Fruit fly (Drosophila melanogaster) whole organism, embryonic: Measurements from ENCODE around the gene Alg9.

ENCODE experiments used
- Abd-B ChIP-seq: fragments of 200-800 bp; sonication (Bioruptor generic); optimal IDR thresholded peaks from 2 replicates; lab custom pipeline; 2018; ENCODE audit warnings: missing biosample characterization, mild to moderate bottlenecking, missing genetic modification characterization, moderate library complexity
- Atf3 ChIP-seq: fragments of 200-800 bp; sonication (Bioruptor generic); optimal IDR thresholded peaks from 3 replicates; lab custom pipeline; 2016; ENCODE audit warnings: missing biosample characterization, missing genetic modification characterization
- Bgb ChIP-seq: fragments of 200-800 bp; sonication (Bioruptor generic); IDR thresholded peaks from 2 replicates; pipeline ENCODE4 v1.3.6; 2022; ENCODE audit warnings: missing biosample characterization, missing genetic modification characterization; ENCODE audit not compliant: partially characterized antibody
- CG10209 ChIP-seq: fragments of 200-800 bp; sonication (Bioruptor generic); optimal IDR thresholded peaks from 3 replicates; lab custom pipeline; 2017; ENCODE audit warnings: missing biosample characterization, mild to moderate bottlenecking, missing genetic modification characterization, missing genetic modification reagents
- CG10267 ChIP-seq: fragments of 200-800 bp; sonication (Bioruptor generic); optimal IDR thresholded peaks from 2 replicates; lab custom pipeline; 2018; ENCODE audit warnings: missing biosample characterization, mild to moderate bottlenecking, missing genetic modification characterization, moderate library complexity
- CG11398 ChIP-seq: fragments of 200-800 bp; sonication (Bioruptor generic); optimal IDR thresholded peaks from 2 replicates; lab custom pipeline; 2016; ENCODE audit warnings: missing biosample characterization, missing genetic modification characterization
- CG12659 ChIP-seq: fragments of 200-800 bp; sonication (Bioruptor generic); optimal IDR thresholded peaks from 3 replicates; lab custom pipeline; 2017; ENCODE audit warnings: mild to moderate bottlenecking, missing biosample characterization, missing genetic modification reagents, missing genetic modification characterization
- CG13894 ChIP-seq: fragments of 200-800 bp; sonication (Bioruptor generic); optimal IDR thresholded peaks from 3 replicates; lab custom pipeline; 2018; ENCODE audit warnings: missing biosample characterization, mild to moderate bottlenecking, missing genetic modification characterization, moderate library complexity
- CG14441 ChIP-seq: fragments of 200-800 bp; sonication (Bioruptor generic); IDR thresholded peaks from 2 replicates; pipeline ENCODE4 v1.3.6; 2022; ENCODE audit warnings: missing biosample characterization, missing genetic modification characterization
- CG15011 ChIP-seq: fragments of 200-800 bp; sonication (Bioruptor generic); optimal IDR thresholded peaks from 3 replicates; lab custom pipeline; 2018; ENCODE audit warnings: missing biosample characterization, mild to moderate bottlenecking, missing genetic modification characterization
- CG15514 ChIP-seq: fragments of 200-800 bp; sonication (Bioruptor generic); optimal IDR thresholded peaks from 3 replicates; lab custom pipeline; 2017; ENCODE audit warnings: missing biosample characterization, missing genetic modification characterization, mild to moderate bottlenecking, moderate library complexity, missing genetic modification reagents
- CG16863 ChIP-seq: fragments of 200-800 bp; sonication (Bioruptor generic); optimal IDR thresholded peaks from 3 replicates; lab custom pipeline; 2016; ENCODE audit warnings: missing biosample characterization, missing genetic modification characterization
- CG30020 ChIP-seq: fragments of 200-800 bp; optimal IDR thresholded peaks from 2 replicates; lab custom pipeline; 2019; ENCODE audit warnings: missing biosample characterization, mild to moderate bottlenecking, missing genetic modification characterization, moderate library complexity
- CG33213 ChIP-seq: fragments of 200-800 bp; sonication (Bioruptor generic); optimal IDR thresholded peaks from 3 replicates; lab custom pipeline; 2016; ENCODE audit warnings: missing biosample characterization, missing genetic modification characterization
- CG34224 ChIP-seq: fragments of 200-800 bp; sonication (Bioruptor generic); IDR thresholded peaks from 3 replicates; pipeline ENCODE4 v1.3.6; 2022; ENCODE audit warnings: missing biosample characterization, missing genetic modification characterization; ENCODE audit not compliant: partially characterized antibody
- CG3995 ChIP-seq: fragments of 200-800 bp; sonication (Bioruptor generic); optimal IDR thresholded peaks from 3 replicates; lab custom pipeline; 2016; ENCODE audit warnings: missing biosample characterization, missing genetic modification characterization
- CG4328 ChIP-seq: fragments of 200-800 bp; sonication (Bioruptor generic); optimal IDR thresholded peaks from 3 replicates; lab custom pipeline; 2017; ENCODE audit warnings: missing biosample characterization, missing genetic modification reagents, missing genetic modification characterization
- CG6813 ChIP-seq: fragments of 200-800 bp; sonication (Bioruptor generic); optimal IDR thresholded peaks from 2 replicates; lab custom pipeline; 2017; ENCODE audit warnings: missing biosample characterization, missing genetic modification characterization, mild to moderate bottlenecking, moderate library complexity, missing genetic modification reagents
- CG7357 ChIP-seq: fragments of 200-800 bp; sonication (Bioruptor generic); IDR thresholded peaks from 3 replicates; pipeline ENCODE4 v1.3.6; 2022; ENCODE audit warnings: missing biosample characterization, missing genetic modification characterization
- CkIIα-i1 ChIP-seq: fragments of 200-800 bp; sonication (Bioruptor generic); IDR thresholded peaks from 2 replicates; pipeline ENCODE4 v1.3.6; 2022; ENCODE audit warnings: missing biosample characterization, missing genetic modification characterization
- CrebB ChIP-seq: fragments of 200-800 bp; sonication (Bioruptor generic); optimal IDR thresholded peaks from 3 replicates; lab custom pipeline; 2018; ENCODE audit warnings: missing biosample characterization, mild to moderate bottlenecking, missing genetic modification characterization
- D ChIP-seq, 2 experiments: fragments of 200-800 bp in 1 of 2; fragments of >200 bp in 1 of 2; sonication (Bioruptor generic) in 1 of 2; optimal IDR thresholded peaks; 2 replicates in 1 of 2; 3 replicates in 1 of 2; lab custom pipeline; 2017; ENCODE audit warnings: mild to moderate bottlenecking in 1 of 2, missing biosample characterization in 1 of 2, missing genetic modification characterization in 1 of 2, missing genetic modification reagents in 1 of 2
- Dad ChIP-seq: fragments of 200-800 bp; sonication (Bioruptor generic); optimal IDR thresholded peaks from 3 replicates; lab custom pipeline; 2016; ENCODE audit warnings: missing biosample characterization, missing genetic modification characterization
- Dip3 ChIP-seq: fragments of 200-800 bp; sonication (Bioruptor generic); optimal IDR thresholded peaks from 3 replicates; lab custom pipeline; 2016; ENCODE audit warnings: missing biosample characterization, missing genetic modification characterization
- Elba2 ChIP-seq: fragments of 200-800 bp; sonication (Bioruptor generic); optimal IDR thresholded peaks from 3 replicates; lab custom pipeline; 2016; ENCODE audit warnings: missing biosample characterization, missing genetic modification characterization
- Lhr ChIP-seq: fragments of 200-800 bp; sonication (Bioruptor generic); optimal IDR thresholded peaks from 3 replicates; lab custom pipeline; 2017; ENCODE audit warnings: mild to moderate bottlenecking, missing biosample characterization, missing genetic modification reagents, missing genetic modification characterization
- Meics ChIP-seq: fragments of 200-800 bp; sonication (Bioruptor generic); optimal IDR thresholded peaks from 2 replicates; lab custom pipeline; 2017; ENCODE audit warnings: missing biosample characterization, mild to moderate bottlenecking, missing genetic modification characterization
- Nf-YC ChIP-seq: fragments of 200-800 bp; optimal IDR thresholded peaks from 3 replicates; lab custom pipeline; 2019; ENCODE audit warnings: missing biosample characterization, mild to moderate bottlenecking, missing genetic modification characterization, moderate library complexity
- Oaz ChIP-seq: fragments of 200-800 bp; sonication (Bioruptor generic); IDR thresholded peaks from 2 replicates; pipeline ENCODE4 v1.3.6; 2022; ENCODE audit warnings: missing biosample characterization, missing genetic modification characterization
- Stat92E ChIP-seq, 3 experiments: fragments of >200 bp in 2 of 3; fragments of 200-800 bp in 1 of 3; sonication (Bioruptor generic) in 1 of 3; optimal IDR thresholded peaks; 2 replicates each; lab custom pipeline; 2017 to 2019; ENCODE audit warnings: missing biosample characterization in 3 of 3, missing genetic modification characterization in 3 of 3, mild to moderate bottlenecking in 1 of 3, moderate library complexity in 1 of 3
- ato ChIP-seq: fragments of 200-800 bp; sonication (Bioruptor generic); IDR thresholded peaks from 2 replicates; pipeline ENCODE4 v1.3.6; 2022; ENCODE audit warnings: missing biosample characterization, missing genetic modification characterization; ENCODE audit not compliant: partially characterized antibody
- eyg ChIP-seq: fragments of 200-800 bp; sonication (Bioruptor generic); optimal IDR thresholded peaks from 3 replicates; lab custom pipeline; 2016; ENCODE audit warnings: missing biosample characterization, missing genetic modification characterization
- fd96Cb ChIP-seq: fragments of 200-800 bp; sonication (Bioruptor generic); optimal IDR thresholded peaks from 2 replicates; lab custom pipeline; 2018; ENCODE audit warnings: missing biosample characterization, mild to moderate bottlenecking, missing genetic modification characterization, moderate library complexity
- kah ChIP-seq: fragments of 200-800 bp; sonication (Bioruptor generic); optimal IDR thresholded peaks from 2 replicates; lab custom pipeline; 2018; ENCODE audit warnings: missing biosample characterization, mild to moderate bottlenecking, missing genetic modification characterization
- ken ChIP-seq: fragments of 200-800 bp; sonication (Bioruptor generic); IDR thresholded peaks from 3 replicates; pipeline ENCODE4 v1.3.6; 2022; ENCODE audit warnings: missing biosample characterization, missing genetic modification characterization
- luna ChIP-seq: fragments of 200-800 bp; sonication (Bioruptor generic); optimal IDR thresholded peaks from 2 replicates; lab custom pipeline; 2016; ENCODE audit warnings: missing biosample characterization, missing genetic modification characterization
- sc ChIP-seq, 3 experiments: fragments of >200 bp in 2 of 3; fragments of 200-800 bp in 1 of 3; sonication (Bioruptor generic) in 1 of 3; optimal IDR thresholded peaks; 2 replicates in 2 of 3; 3 replicates in 1 of 3; lab custom pipeline; 2017; ENCODE audit warnings: mild to moderate bottlenecking in 1 of 3, missing biosample characterization in 1 of 3, missing genetic modification characterization in 1 of 3, missing genetic modification reagents in 1 of 3
- sd ChIP-seq: fragments of 200-800 bp; sonication (Bioruptor generic); optimal IDR thresholded peaks from 3 replicates; lab custom pipeline; 2018; ENCODE audit warnings: missing biosample characterization, mild to moderate bottlenecking, missing genetic modification characterization, moderate library complexity
- seq ChIP-seq: fragments of 200-800 bp; sonication (Bioruptor generic); IDR thresholded peaks from 2 replicates; pipeline ENCODE4 v1.3.6; 2022; ENCODE audit warnings: missing biosample characterization, missing genetic modification characterization
- sug ChIP-seq: fragments of 200-800 bp; optimal IDR thresholded peaks from 2 replicates; lab custom pipeline; 2019; ENCODE audit warnings: missing biosample characterization, mild to moderate bottlenecking, missing genetic modification characterization, moderate library complexity
- tio ChIP-seq: fragments of 200-800 bp; sonication (Bioruptor generic); optimal IDR thresholded peaks from 2 replicates; lab custom pipeline; 2017; ENCODE audit warnings: missing biosample characterization, missing genetic modification characterization, inconsistent platforms
- ttk ChIP-seq: fragments of 200-800 bp; sonication (Bioruptor generic); IDR thresholded peaks from 2 replicates; pipeline ENCODE4 v2.1.2; 2022; ENCODE audit warnings: missing biosample characterization, missing genetic modification characterization
- yki ChIP-seq: fragments of >200 bp; optimal IDR thresholded peaks from 3 replicates; lab custom pipeline; 2018

Alg9 gene

dm6 chr3R:25249145-25250141 is 28.1 kb downstream of the Alg9 start, which contains the start of gene Nup358 (continued):
- no peak for TF ChIP-seq Dip3 (GFP tag; lab: Kevin White, UChicago)

dm6 chr3R:25258628-25259240 is 37.3 kb downstream of the Alg9 start, which contains the start of gene CG11857:
Gene CG11857, plus strand, starts transcription at chr3R:25258898.
- peak; percentile 97 for TF ChIP-seq Dad (GFP tag; lab: Kevin White, UChicago)
- peak; percentile 97 for TF ChIP-seq CG13894 (tag; lab: Kevin White, UChicago)
- peak; percentile 97 for TF ChIP-seq sug (tag; lab: Kevin White, UChicago)
- peak; percentile 98 for TF ChIP-seq Oaz (GFP tag; lab: Robert Waterston, UW)
- peak; percentile 91 for TF ChIP-seq CG4328
- TF ChIP-seq seq (GFP tag; lab: Robert Waterston, UW): peak; percentile 97
- no peak for TF ChIP-seq tio (GFP tag; lab: Kevin White, UChicago)
- TF ChIP-seq CG11398 (GFP tag; lab: Kevin White, UChicago): peak; percentile 94
- TF ChIP-seq D (optimal IDR thresholded peaks at IDR 0.05; lab: Kevin White, UChicago): no peak
- TF ChIP-seq D (GFP tag; optimal IDR thresholded peaks at IDR 0.05; lab: Kevin White, UChicago): peak; percentile 96
- peak; percentile 84 for TF ChIP-seq kah (GFP tag; lab: Kevin White, UChicago)
- peak; percentile 98 for TF ChIP-seq Atf3 (GFP tag; lab: Kevin White, UChicago)
- TF ChIP-seq CG30020: peak; percentile 92
- peak; percentile 87 for TF ChIP-seq CG6813
- TF ChIP-seq Meics (GFP tag; lab: Kevin White, UChicago): peak; percentile 96
- TF ChIP-seq Lhr (GFP tag; lab: Kevin White, UChicago): peak; percentile 92
- peak; percentile 99 for TF ChIP-seq CG12659 (GFP tag; lab: Kevin White, UChicago)
- peak; percentile 99 for TF ChIP-seq CG14441 (GFP tag; lab: Robert Waterston, UW)
- TF ChIP-seq CG3995 (GFP tag; lab: Kevin White, UChicago): peak; percentile 82
- peak; percentile 99 for TF ChIP-seq Abd-B (GFP tag; lab: Kevin White, UChicago)
- peak in 1 of 3 experiments; percentile 91 for TF ChIP-seq Stat92E (GFP tag; optimal IDR thresholded peaks at IDR 0.05; lab: Kevin White, UChicago)
- no peak for TF ChIP-seq yki (lab: Kevin White, UChicago)
- peak; percentile 97 for TF ChIP-seq CG33213 (GFP tag; lab: Kevin White, UChicago)
- TF ChIP-seq ato (GFP tag; lab: Robert Waterston, UW): peak; percentile 96
- TF ChIP-seq Nf-YC (tag; lab: Kevin White, UChicago): peak; percentile 87
- TF ChIP-seq fd96Cb (tag; lab: Kevin White, UChicago): peak; percentile 98
- peak; percentile 100 for TF ChIP-seq CG34224 (GFP tag; lab: Robert Waterston, UW)
- peak; percentile 95 for TF ChIP-seq CG7357
- TF ChIP-seq CkIIα-i1 (GFP tag; lab: Robert Waterston, UW): peak; percentile 90
- TF ChIP-seq CG15514 (GFP tag; lab: Kevin White, UChicago): peak; percentile 93
- peak; percentile 99 for TF ChIP-seq ken (GFP tag; lab: Robert Waterston, UW)
- peak; percentile 99 for TF ChIP-seq Bgb
- peak; percentile 94 for TF ChIP-seq CG10267 (tag; lab: Kevin White, UChicago)
- TF ChIP-seq luna (GFP tag; lab: Kevin White, UChicago): peak; percentile 91
- TF ChIP-seq sc (optimal IDR thresholded peaks at IDR 0.05; lab: Kevin White, UChicago): no peak
- peak; percentile 94 for TF ChIP-seq sc (GFP tag; optimal IDR thresholded peaks at IDR 0.05; lab: Kevin White, UChicago)
- TF ChIP-seq CG15011 (GFP tag; lab: Kevin White, UChicago): peak; percentile 92
- peak; percentile 90 for TF ChIP-seq Elba2 (GFP tag; lab: Kevin White, UChicago)
- peak; percentile 97 for TF ChIP-seq CG10209 (GFP tag; lab: Kevin White, UChicago)
- peak; percentile 90 for TF ChIP-seq sd (tag; lab: Kevin White, UChicago)
- peak; percentile 99 for TF ChIP-seq ttk (GFP tag; lab: Robert Waterston, UW)
- TF ChIP-seq CG16863 (GFP tag; lab: Kevin White, UChicago): peak; percentile 96
- TF ChIP-seq eyg (GFP tag; lab: Kevin White, UChicago): peak; percentile 94
- TF ChIP-seq CrebB: peak; percentile 96
